Worm (Caenorhabditis elegans): Measurements from ENCODE around the gene grl-3.

ce11 chrV:11430823-11431222 lies 19.5 kb downstream of the grl-3 start:
- no peak for TF ChIP-seq elt-1 (tag; optimal IDR thresholded peaks at IDR 0.05; ENCODE audit: borderline replicate concordance, insufficient read depth)
- TF ChIP-seq zip-8 (tag; optimal IDR thresholded peaks at IDR 0.05) = no peak
- TF ChIP-seq snpc-4 (tag; optimal IDR thresholded peaks at IDR 0.05) = no peak
